Fruit fly (Drosophila melanogaster): Measurements from ENCODE around the gene CG44869.

- TF ChIP-seq Dll (optimal IDR thresholded peaks at IDR 0.05), result no peak
- TF ChIP-seq pan (optimal IDR thresholded peaks at IDR 0.05), result no peak
Observed at dm6 chr2L:15411858-15412257, 6.3 kb downstream of the CG44869 start.
